Fruit fly (Drosophila melanogaster) whole organism, embryonic: ENCODE measurements around the gene Pxn.

Experiments used
- Ada2b ChIP-seq: fragments of 200-800 bp; sonication (Bioruptor generic); IDR thresholded peaks from 2 replicates; pipeline ENCODE4 v1.3.6; 2022; ENCODE audit warnings: missing biosample characterization, missing genetic modification characterization
- Atf6 ChIP-seq: fragments of 200-800 bp; sonication (Bioruptor generic); IDR thresholded peaks from 2 replicates; pipeline ENCODE4 v1.3.6; 2022; ENCODE audit warnings: missing biosample characterization, missing genetic modification characterization
- B-H2 ChIP-seq: fragments of 200-800 bp; sonication (Bioruptor generic); optimal IDR thresholded peaks from 2 replicates; lab custom pipeline; 2018; ENCODE audit warnings: missing biosample characterization, mild to moderate bottlenecking, missing genetic modification characterization
- C15 ChIP-seq: fragments of 200-800 bp; sonication (Bioruptor generic); IDR thresholded peaks from 3 replicates; pipeline ENCODE4 v1.3.6; 2022; ENCODE audit warnings: missing biosample characterization, missing genetic modification characterization
- CG10462 ChIP-seq: fragments of 200-800 bp; sonication (Bioruptor generic); optimal IDR thresholded peaks from 2 replicates; lab custom pipeline; 2016; ENCODE audit warnings: missing biosample characterization, missing genetic modification characterization
- CG11247 ChIP-seq: fragments of 200-800 bp; sonication (Bioruptor generic); IDR thresholded peaks from 2 replicates; pipeline ENCODE4 v1.3.6; 2022; ENCODE audit warnings: missing biosample characterization, missing genetic modification characterization
- CG12744 ChIP-seq: fragments of 200-800 bp; sonication (Bioruptor generic); optimal IDR thresholded peaks from 2 replicates; lab custom pipeline; 2016; ENCODE audit warnings: missing biosample characterization, missing genetic modification characterization
- CG1602 ChIP-seq: fragments of 200-800 bp; sonication (Bioruptor generic); optimal IDR thresholded peaks from 3 replicates; lab custom pipeline; 2016; ENCODE audit warnings: missing biosample characterization, missing genetic modification characterization
- CG1603 ChIP-seq: fragments of 200-800 bp; sonication (Bioruptor generic); optimal IDR thresholded peaks from 2 replicates; lab custom pipeline; 2019; ENCODE audit warnings: missing biosample characterization, mild to moderate bottlenecking, missing genetic modification characterization, moderate library complexity
- CG1647 ChIP-seq: fragments of 200-800 bp; sonication (Bioruptor generic); optimal IDR thresholded peaks from 3 replicates; lab custom pipeline; 2016; ENCODE audit warnings: missing biosample characterization, missing genetic modification characterization
- CG16863 ChIP-seq: fragments of 200-800 bp; sonication (Bioruptor generic); optimal IDR thresholded peaks from 3 replicates; lab custom pipeline; 2016; ENCODE audit warnings: missing biosample characterization, missing genetic modification characterization
- CG17912 ChIP-seq: fragments of 200-800 bp; sonication (Bioruptor generic); optimal IDR thresholded peaks from 2 replicates; lab custom pipeline; 2018; ENCODE audit warnings: missing biosample characterization, mild to moderate bottlenecking, missing genetic modification characterization
- CG18476 ChIP-seq: fragments of 200-800 bp; sonication (Bioruptor generic); optimal IDR thresholded peaks from 2 replicates; lab custom pipeline; 2016; ENCODE audit warnings: missing biosample characterization, mild to moderate bottlenecking, missing genetic modification characterization
- CG2129 ChIP-seq: fragments of 200-800 bp; sonication (Bioruptor generic); IDR thresholded peaks from 2 replicates; pipeline ENCODE4 v1.3.6; 2022; ENCODE audit warnings: missing biosample characterization, missing genetic modification characterization; ENCODE audit not compliant: partially characterized antibody
- CG30403 ChIP-seq: fragments of 200-800 bp; sonication (Bioruptor generic); optimal IDR thresholded peaks from 3 replicates; lab custom pipeline; 2016; ENCODE audit warnings: missing biosample characterization, missing genetic modification characterization
- CG34224 ChIP-seq: fragments of 200-800 bp; sonication (Bioruptor generic); IDR thresholded peaks from 3 replicates; pipeline ENCODE4 v1.3.6; 2022; ENCODE audit warnings: missing biosample characterization, missing genetic modification characterization; ENCODE audit not compliant: partially characterized antibody
- CG3726 ChIP-seq: fragments of 200-800 bp; sonication (Bioruptor generic); IDR thresholded peaks from 3 replicates; pipeline ENCODE4, ENCODE4 v1.3.6; 2022; ENCODE audit warnings: missing biosample characterization, missing genetic modification characterization
- CG4328 ChIP-seq: fragments of 200-800 bp; sonication (Bioruptor generic); optimal IDR thresholded peaks from 3 replicates; lab custom pipeline; 2017; ENCODE audit warnings: missing biosample characterization, missing genetic modification reagents, missing genetic modification characterization
- CG43689 ChIP-seq: fragments of 200-800 bp; sonication (Bioruptor generic); IDR thresholded peaks from 2 replicates; pipeline ENCODE4 v1.3.6; 2022; ENCODE audit warnings: missing biosample characterization, missing genetic modification characterization
- CG4424 ChIP-seq: fragments of 200-800 bp; sonication (Bioruptor generic); optimal IDR thresholded peaks from 3 replicates; lab custom pipeline; 2016; ENCODE audit warnings: missing biosample characterization, missing genetic modification characterization
- CG7556 ChIP-seq: fragments of 200-800 bp; sonication (Bioruptor generic); optimal IDR thresholded peaks from 2 replicates; lab custom pipeline; 2017; ENCODE audit warnings: missing biosample characterization, mild to moderate bottlenecking, missing genetic modification characterization
- CG8765 ChIP-seq: fragments of 200-800 bp; sonication (Bioruptor generic); IDR thresholded peaks from 2 replicates; pipeline ENCODE4 v1.3.6; 2022; ENCODE audit warnings: missing biosample characterization, missing genetic modification characterization
- CG9727 ChIP-seq: fragments of 200-800 bp; sonication (Bioruptor generic); optimal IDR thresholded peaks from 3 replicates; lab custom pipeline; 2017; ENCODE audit warnings: missing biosample characterization, mild to moderate bottlenecking, missing genetic modification characterization
- CG9876 ChIP-seq: fragments of 200-800 bp; sonication (Bioruptor generic); optimal IDR thresholded peaks from 2 replicates; lab custom pipeline; 2016; ENCODE audit warnings: missing biosample characterization, missing genetic modification characterization
- Chrac-16 ChIP-seq: fragments of 200-800 bp; sonication (Bioruptor generic); optimal IDR thresholded peaks from 3 replicates; lab custom pipeline; 2016; ENCODE audit warnings: missing biosample characterization, missing genetic modification characterization
- D19A ChIP-seq: fragments of 200-800 bp; optimal IDR thresholded peaks from 3 replicates; lab custom pipeline; 2019; ENCODE audit warnings: missing biosample characterization, mild to moderate bottlenecking, missing genetic modification characterization, moderate library complexity
- Dip3 ChIP-seq: fragments of 200-800 bp; sonication (Bioruptor generic); optimal IDR thresholded peaks from 3 replicates; lab custom pipeline; 2016; ENCODE audit warnings: missing biosample characterization, missing genetic modification characterization
- E2f2 ChIP-seq: fragments of 200-800 bp; sonication (Bioruptor generic); IDR thresholded peaks from 2 replicates; pipeline ENCODE4 v1.3.6; 2022; ENCODE audit warnings: missing biosample characterization, missing genetic modification characterization
- Hmx ChIP-seq: fragments of 200-800 bp; sonication (Bioruptor generic); optimal IDR thresholded peaks from 2 replicates; lab custom pipeline; 2016; ENCODE audit warnings: missing biosample characterization, missing genetic modification characterization
- Hr51 ChIP-seq, 2 experiments: fragments of 200-800 bp; sonication (Bioruptor generic); optimal IDR thresholded peaks; 2 replicates in 1 of 2; 3 replicates in 1 of 2; lab custom pipeline; 2016 to 2018; ENCODE audit warnings: missing biosample characterization in 2 of 2, missing genetic modification characterization in 2 of 2, mild to moderate bottlenecking in 1 of 2, moderate library complexity in 1 of 2
- Med ChIP-seq: fragments of 200-800 bp; sonication (Bioruptor generic); peaks from one replicate; lab custom pipeline; 2016; ENCODE audit warnings: missing biosample characterization, missing genetic modification characterization, mild to moderate bottlenecking, inconsistent platforms, moderate library complexity
- Rfx ChIP-seq: fragments of 200-800 bp; sonication (Bioruptor generic); IDR thresholded peaks from 2 replicates; pipeline ENCODE4 v1.3.6; 2022; ENCODE audit warnings: missing biosample characterization, missing genetic modification characterization
- Sry-β ChIP-seq: fragments of 200-800 bp; sonication (Bioruptor generic); optimal IDR thresholded peaks from 2 replicates; lab custom pipeline; 2018; ENCODE audit warnings: missing biosample characterization, mild to moderate bottlenecking, missing genetic modification characterization, moderate library complexity
- TFAM ChIP-seq: fragments of 200-800 bp; sonication (Bioruptor generic); optimal IDR thresholded peaks from 2 replicates; lab custom pipeline; 2017; ENCODE audit warnings: missing biosample characterization, missing genetic modification characterization, inconsistent platforms
- br ChIP-seq: fragments of >200 bp; optimal IDR thresholded peaks from 2 replicates; lab custom pipeline; 2017
- croc ChIP-seq: fragments of 200-800 bp; sonication (Bioruptor generic); conservative IDR thresholded peaks from 3 replicates; pipeline ENCODE4 v1.3.6; 2022; ENCODE audit warnings: missing biosample characterization, missing genetic modification characterization
- cwo ChIP-seq: fragments of 200-800 bp; sonication (Bioruptor generic); optimal IDR thresholded peaks from 3 replicates; lab custom pipeline; 2017; ENCODE audit warnings: missing biosample characterization, missing genetic modification characterization, mild to moderate bottlenecking, moderate library complexity, missing genetic modification reagents
- grau ChIP-seq: fragments of 200-800 bp; optimal IDR thresholded peaks from 3 replicates; lab custom pipeline; 2019; ENCODE audit warnings: missing biosample characterization, mild to moderate bottlenecking, missing genetic modification characterization, moderate library complexity
- ham ChIP-seq: fragments of 200-800 bp; sonication (Bioruptor generic); IDR thresholded peaks from 2 replicates; pipeline ENCODE4 v1.3.6; 2022; ENCODE audit warnings: missing biosample characterization, missing genetic modification characterization
- lola ChIP-seq, 3 experiments: fragments of >200 bp in 2 of 3; fragments of 200-800 bp in 1 of 3; sonication (Bioruptor generic) in 1 of 3; optimal IDR thresholded peaks; 2 replicates each; lab custom pipeline; 2017 to 2019; ENCODE audit warnings: missing biosample characterization in 3 of 3, missing genetic modification characterization in 3 of 3, mild to moderate bottlenecking in 1 of 3, moderate library complexity in 1 of 3
- oc ChIP-seq: fragments of 200-800 bp; sonication (Bioruptor generic); optimal IDR thresholded peaks from 2 replicates; lab custom pipeline; 2018; ENCODE audit warnings: missing biosample characterization, mild to moderate bottlenecking, missing genetic modification characterization, moderate library complexity
- odd ChIP-seq: fragments of 200-800 bp; sonication (Bioruptor generic); optimal IDR thresholded peaks from 2 replicates; lab custom pipeline; 2017; ENCODE audit warnings: missing biosample characterization, mild to moderate bottlenecking, missing genetic modification characterization
- org-1 ChIP-seq: fragments of 200-800 bp; sonication (Bioruptor generic); optimal IDR thresholded peaks from 2 replicates; lab custom pipeline; 2017; ENCODE audit warnings: missing biosample characterization, missing genetic modification characterization
- otp ChIP-seq: fragments of 200-800 bp; sonication (Bioruptor generic); IDR thresholded peaks from 3 replicates; pipeline ENCODE4, ENCODE4 v1.3.6; 2022; ENCODE audit warnings: missing biosample characterization, missing genetic modification characterization
- sd ChIP-seq: fragments of 200-800 bp; sonication (Bioruptor generic); optimal IDR thresholded peaks from 3 replicates; lab custom pipeline; 2018; ENCODE audit warnings: missing biosample characterization, mild to moderate bottlenecking, missing genetic modification characterization, moderate library complexity
- seq ChIP-seq: fragments of 200-800 bp; sonication (Bioruptor generic); IDR thresholded peaks from 2 replicates; pipeline ENCODE4 v1.3.6; 2022; ENCODE audit warnings: missing biosample characterization, missing genetic modification characterization
- tgo ChIP-seq: fragments of 200-800 bp; sonication (Bioruptor generic); IDR thresholded peaks from 3 replicates; pipeline ENCODE4 v1.3.6; 2022; ENCODE audit warnings: missing biosample characterization, missing genetic modification characterization
- tio ChIP-seq: fragments of 200-800 bp; sonication (Bioruptor generic); optimal IDR thresholded peaks from 2 replicates; lab custom pipeline; 2017; ENCODE audit warnings: missing biosample characterization, missing genetic modification characterization, inconsistent platforms
- tup ChIP-seq: fragments of 200-800 bp; sonication (Bioruptor generic); optimal IDR thresholded peaks from 2 replicates; lab custom pipeline; 2016; ENCODE audit warnings: missing biosample characterization, mild to moderate bottlenecking, missing genetic modification characterization, moderate library complexity
- unc-4 ChIP-seq: fragments of 200-800 bp; sonication (Bioruptor generic); IDR thresholded peaks from 2 replicates; pipeline ENCODE4 v1.3.6; 2022; ENCODE audit warnings: missing biosample characterization, missing genetic modification characterization; ENCODE audit not compliant: partially characterized antibody
- unpg ChIP-seq: fragments of 200-800 bp; sonication (Bioruptor generic); optimal IDR thresholded peaks from 3 replicates; lab custom pipeline; 2018; ENCODE audit warnings: missing biosample characterization, mild to moderate bottlenecking, missing genetic modification characterization, moderate library complexity

Pxn gene

dm6 chr3L:2578737-2579136 is 51.1 kb downstream of the Pxn start (continued):
- TF ChIP-seq CG4424 (GFP tag; lab: Kevin White, UChicago) (peak; percentile 57), lola (GFP tag; optimal IDR thresholded peaks at IDR 0.05; lab: Kevin White, UChicago) (peak in 1 of 3 experiments; percentile 79), seq (GFP tag; lab: Robert Waterston, UW) (no peak), org-1 (GFP tag; lab: Kevin White, UChicago) (peak; percentile 33), D19A (tag; lab: Kevin White, UChicago) (peak; percentile 99), Med (peak; percentile 92), tup (GFP tag; lab: Kevin White, UChicago) (peak; percentile 43), CG43689 (no peak), Dip3 (GFP tag; lab: Kevin White, UChicago) (peak; percentile 25), grau (tag; lab: Kevin White, UChicago) (peak; percentile 74), CG2129 (GFP tag; lab: Robert Waterston, UW) (no peak), CG1647 (GFP tag; lab: Kevin White, UChicago) (no peak), tio (GFP tag; lab: Kevin White, UChicago) (peak; percentile 38), Hr51 (GFP tag; optimal IDR thresholded peaks at IDR 0.05; lab: Kevin White, UChicago) (peak; percentile 14 to 63), CG9727 (GFP tag; lab: Kevin White, UChicago) (peak; percentile 59), CG12744 (GFP tag; lab: Kevin White, UChicago) (peak; percentile 42), B-H2 (no peak), tgo (peak; percentile 53), CG1603 (tag; lab: Kevin White, UChicago) (no peak), cwo (GFP tag; lab: Kevin White, UChicago) (peak; percentile 25), CG34224 (no peak), CG7556 (GFP tag; lab: Kevin White, UChicago) (peak; percentile 60), Chrac-16 (peak; percentile 56), CG17912 (GFP tag; lab: Kevin White, UChicago) (no peak), CG16863 (GFP tag; lab: Kevin White, UChicago) (peak; percentile 40), CG8765 (GFP tag; lab: Robert Waterston, UW) (no peak), Rfx (GFP tag; lab: Robert Waterston, UW) (peak; percentile 63; the same call in 1 of the 2 replicates), Sry-β (no peak), otp (0 out of 3 replicates have a peak, but pooled peaks have one; percentile 51), Atf6 (peak; percentile 45), unc-4 (GFP tag; lab: Robert Waterston, UW) (no peak), TFAM (no peak), CG4328 (GFP tag; lab: Kevin White, UChicago) (no peak), C15 (GFP tag; lab: Robert Waterston, UW) (no peak), ham (GFP tag; lab: Robert Waterston, UW) (no peak), CG11247 (GFP tag; lab: Robert Waterston, UW) (peak; percentile 56), CG3726 (GFP tag; lab: Robert Waterston, UW) (no peak), sd (tag; lab: Kevin White, UChicago) (peak; percentile 48), unpg (GFP tag; lab: Kevin White, UChicago) (peak; percentile 65), Ada2b (GFP tag; lab: Robert Waterston, UW) (peak; percentile 67), oc (tag; lab: Kevin White, UChicago) (peak; percentile 60), odd (GFP tag; lab: Kevin White, UChicago) (peak; percentile 48), E2f2 (GFP tag; lab: Robert Waterston, UW) (peak; percentile 32; the same call in 1 of the 2 replicates), croc (peak; percentile 63), CG10462 (GFP tag; lab: Kevin White, UChicago) (peak; percentile 11), CG1602 (GFP tag; lab: Kevin White, UChicago) (peak; percentile 25), CG9876 (no peak), CG30403 (GFP tag; lab: Kevin White, UChicago) (peak; percentile 62), Hmx (GFP tag; lab: Kevin White, UChicago) (no peak), CG18476 (peak; percentile 48), br (no peak)
